Fruit fly (Drosophila melanogaster) whole organism, embryonic: Measurements from ENCODE around the gene RapGAP1.

ENCODE experiments used
- Atf3 ChIP-seq: fragments of 200-800 bp; sonication (Bioruptor generic); optimal IDR thresholded peaks from 3 replicates; lab custom pipeline; 2016; ENCODE audit warnings: missing biosample characterization, missing genetic modification characterization
- Bteb2 ChIP-seq: fragments of 200-800 bp; sonication (Bioruptor generic); optimal IDR thresholded peaks from 2 replicates; lab custom pipeline; 2016; ENCODE audit warnings: missing biosample characterization, missing genetic modification characterization
- C15 ChIP-seq: fragments of 200-800 bp; sonication (Bioruptor generic); IDR thresholded peaks from 3 replicates; pipeline ENCODE4 v1.3.6; 2022; ENCODE audit warnings: missing biosample characterization, missing genetic modification characterization
- CG10209 ChIP-seq: fragments of 200-800 bp; sonication (Bioruptor generic); optimal IDR thresholded peaks from 3 replicates; lab custom pipeline; 2017; ENCODE audit warnings: missing biosample characterization, mild to moderate bottlenecking, missing genetic modification characterization, missing genetic modification reagents
- CG1024 ChIP-seq: fragments of 200-800 bp; sonication (Bioruptor generic); IDR thresholded peaks from 2 replicates; pipeline ENCODE4 v1.3.6; 2022; ENCODE audit warnings: missing biosample characterization, missing genetic modification characterization
- CG10462 ChIP-seq: fragments of 200-800 bp; sonication (Bioruptor generic); optimal IDR thresholded peaks from 2 replicates; lab custom pipeline; 2016; ENCODE audit warnings: missing biosample characterization, missing genetic modification characterization
- CG12219 ChIP-seq: fragments of 200-800 bp; sonication (Bioruptor generic); optimal IDR thresholded peaks from 3 replicates; lab custom pipeline; 2018; ENCODE audit warnings: missing biosample characterization, mild to moderate bottlenecking, missing genetic modification characterization
- CG13287 ChIP-seq: fragments of 200-800 bp; sonication (Bioruptor generic); IDR thresholded peaks from 2 replicates; pipeline ENCODE4 v1.3.6; 2022; ENCODE audit warnings: missing biosample characterization, missing genetic modification characterization; ENCODE audit not compliant: partially characterized antibody
- CG15601 ChIP-seq: fragments of 200-800 bp; sonication (Bioruptor generic); optimal IDR thresholded peaks from 3 replicates; lab custom pipeline; 2019; ENCODE audit warnings: missing biosample characterization, mild to moderate bottlenecking, missing genetic modification characterization, moderate library complexity
- CG15696 ChIP-seq: fragments of 200-800 bp; sonication (Bioruptor generic); optimal IDR thresholded peaks from 2 replicates; lab custom pipeline; 2019; ENCODE audit warnings: missing biosample characterization, mild to moderate bottlenecking, missing genetic modification characterization, moderate library complexity
- CG17912 ChIP-seq: fragments of 200-800 bp; sonication (Bioruptor generic); optimal IDR thresholded peaks from 2 replicates; lab custom pipeline; 2018; ENCODE audit warnings: missing biosample characterization, mild to moderate bottlenecking, missing genetic modification characterization
- CG18262 ChIP-seq: fragments of 200-800 bp; optimal IDR thresholded peaks from 3 replicates; lab custom pipeline; 2019; ENCODE audit warnings: missing biosample characterization, mild to moderate bottlenecking, missing genetic modification characterization, moderate library complexity
- CG2116 ChIP-seq: fragments of 200-800 bp; sonication (Bioruptor generic); optimal IDR thresholded peaks from 3 replicates; lab custom pipeline; 2018; ENCODE audit warnings: missing biosample characterization, mild to moderate bottlenecking, missing genetic modification characterization
- CG32772 ChIP-seq: fragments of 200-800 bp; sonication (Bioruptor generic); IDR thresholded peaks from 2 replicates; pipeline ENCODE4 v1.3.6; 2022; ENCODE audit warnings: missing biosample characterization, missing genetic modification characterization
- CG3281 ChIP-seq: fragments of 200-800 bp; sonication (Bioruptor generic); optimal IDR thresholded peaks from 3 replicates; lab custom pipeline; 2017; ENCODE audit warnings: missing biosample characterization, mild to moderate bottlenecking, missing genetic modification characterization
- CG33213 ChIP-seq: fragments of 200-800 bp; sonication (Bioruptor generic); optimal IDR thresholded peaks from 3 replicates; lab custom pipeline; 2016; ENCODE audit warnings: missing biosample characterization, missing genetic modification characterization
- CG34224 ChIP-seq: fragments of 200-800 bp; sonication (Bioruptor generic); IDR thresholded peaks from 3 replicates; pipeline ENCODE4 v1.3.6; 2022; ENCODE audit warnings: missing biosample characterization, missing genetic modification characterization; ENCODE audit not compliant: partially characterized antibody
- CG3847 ChIP-seq: fragments of 200-800 bp; sonication (Bioruptor generic); IDR thresholded peaks from 2 replicates; pipeline ENCODE4 v1.3.6; 2022; ENCODE audit warnings: missing biosample characterization, missing genetic modification characterization
- CG7786 ChIP-seq: fragments of 200-800 bp; sonication (Bioruptor generic); optimal IDR thresholded peaks from 2 replicates; lab custom pipeline; 2016; ENCODE audit warnings: missing biosample characterization, missing genetic modification characterization
- CG9609 ChIP-seq: fragments of 200-800 bp; sonication (Bioruptor generic); optimal IDR thresholded peaks from 3 replicates; lab custom pipeline; 2016; ENCODE audit warnings: missing biosample characterization, missing genetic modification characterization
- Dad ChIP-seq: fragments of 200-800 bp; sonication (Bioruptor generic); optimal IDR thresholded peaks from 3 replicates; lab custom pipeline; 2016; ENCODE audit warnings: missing biosample characterization, missing genetic modification characterization
- Fer2 ChIP-seq: fragments of 200-800 bp; sonication (Bioruptor generic); optimal IDR thresholded peaks from 2 replicates; lab custom pipeline; 2018; ENCODE audit warnings: missing biosample characterization, mild to moderate bottlenecking, missing genetic modification characterization, moderate library complexity
- Med ChIP-seq: fragments of 200-800 bp; sonication (Bioruptor generic); peaks from one replicate; lab custom pipeline; 2016; ENCODE audit warnings: missing biosample characterization, missing genetic modification characterization, mild to moderate bottlenecking, inconsistent platforms, moderate library complexity
- Nf-YB ChIP-seq: fragments of 200-800 bp; sonication (Bioruptor generic); optimal IDR thresholded peaks from 3 replicates; lab custom pipeline; 2019; ENCODE audit warnings: missing biosample characterization, mild to moderate bottlenecking, missing genetic modification characterization, moderate library complexity
- Nf-YC ChIP-seq: fragments of 200-800 bp; optimal IDR thresholded peaks from 3 replicates; lab custom pipeline; 2019; ENCODE audit warnings: missing biosample characterization, mild to moderate bottlenecking, missing genetic modification characterization, moderate library complexity
- Ptx1 ChIP-seq: fragments of 200-800 bp; sonication (Bioruptor generic); IDR thresholded peaks from 2 replicates; pipeline ENCODE4 v1.3.6; 2022; ENCODE audit warnings: missing biosample characterization, missing genetic modification characterization
- Six4 ChIP-seq: fragments of 200-800 bp; sonication (Bioruptor generic); optimal IDR thresholded peaks from 2 replicates; lab custom pipeline; 2016; ENCODE audit warnings: missing biosample characterization, missing genetic modification characterization
- Spps ChIP-seq: fragments of 200-800 bp; sonication (Bioruptor generic); optimal IDR thresholded peaks from 2 replicates; lab custom pipeline; 2018; ENCODE audit warnings: missing biosample characterization, mild to moderate bottlenecking, missing genetic modification characterization
- ash1 ChIP-seq: fragments of 200-800 bp; sonication (Bioruptor generic); optimal IDR thresholded peaks from 2 replicates; lab custom pipeline; 2018; ENCODE audit warnings: missing biosample characterization, mild to moderate bottlenecking, missing genetic modification characterization
- ato ChIP-seq: fragments of 200-800 bp; sonication (Bioruptor generic); IDR thresholded peaks from 2 replicates; pipeline ENCODE4 v1.3.6; 2022; ENCODE audit warnings: missing biosample characterization, missing genetic modification characterization; ENCODE audit not compliant: partially characterized antibody
- bbx ChIP-seq: fragments of 200-800 bp; sonication (Bioruptor generic); IDR thresholded peaks from 2 replicates; pipeline ENCODE4 v1.3.6; 2022; ENCODE audit warnings: missing biosample characterization, missing genetic modification characterization; ENCODE audit not compliant: partially characterized antibody
- btn ChIP-seq: fragments of 200-800 bp; sonication (Bioruptor generic); optimal IDR thresholded peaks from 2 replicates; lab custom pipeline; 2016; ENCODE audit warnings: missing biosample characterization, missing genetic modification characterization
- fd102C ChIP-seq: fragments of 200-800 bp; sonication (Bioruptor generic); optimal IDR thresholded peaks from 2 replicates; lab custom pipeline; 2018; ENCODE audit warnings: missing biosample characterization, mild to moderate bottlenecking, missing genetic modification characterization, moderate library complexity
- fru ChIP-seq: fragments of >200 bp; optimal IDR thresholded peaks from 2 replicates; lab custom pipeline; 2017
- gem ChIP-seq: fragments of 200-800 bp; sonication (Bioruptor generic); optimal IDR thresholded peaks from 2 replicates; lab custom pipeline; 2019; ENCODE audit warnings: missing biosample characterization, mild to moderate bottlenecking, missing genetic modification characterization, moderate library complexity
- gfzf ChIP-seq: fragments of 200-800 bp; sonication (Bioruptor generic); optimal IDR thresholded peaks from 2 replicates; lab custom pipeline; 2016; ENCODE audit warnings: missing biosample characterization, mild to moderate bottlenecking, missing genetic modification characterization, moderate library complexity
- gro ChIP-seq: fragments of 200-800 bp; sonication (Bioruptor generic); optimal IDR thresholded peaks from 2 replicates; lab custom pipeline; 2016; ENCODE audit warnings: missing biosample characterization, missing genetic modification characterization
- hkb ChIP-seq, 2 experiments: fragments of 200-800 bp in 1 of 2; fragments of >200 bp in 1 of 2; sonication (Bioruptor generic) in 1 of 2; IDR thresholded peaks in 1 of 2; optimal IDR thresholded peaks in 1 of 2; 2 replicates each; pipeline versions ENCODE4 v1.3.6 to Lab custom; 2017 to 2022; ENCODE audit warnings: missing biosample characterization in 1 of 2, missing genetic modification characterization in 1 of 2
- insv ChIP-seq, 2 experiments: fragments of 200-800 bp; sonication (Bioruptor generic); optimal IDR thresholded peaks; 3 replicates each; lab custom pipeline; 2016 to 2018; ENCODE audit warnings: missing biosample characterization in 2 of 2, missing genetic modification characterization in 2 of 2
- inv ChIP-seq: fragments of 200-800 bp; sonication (Bioruptor generic); IDR thresholded peaks from 2 replicates; pipeline ENCODE4 v1.3.6; 2022; ENCODE audit warnings: missing biosample characterization, missing genetic modification characterization; ENCODE audit not compliant: partially characterized antibody
- nerfin-1 ChIP-seq: fragments of 200-800 bp; sonication (Bioruptor generic); optimal IDR thresholded peaks from 3 replicates; lab custom pipeline; 2019; ENCODE audit warnings: missing biosample characterization, mild to moderate bottlenecking, missing genetic modification characterization, moderate library complexity
- nmo ChIP-seq: fragments of 200-800 bp; sonication (Bioruptor generic); optimal IDR thresholded peaks from 2 replicates; lab custom pipeline; 2018; ENCODE audit warnings: missing biosample characterization, mild to moderate bottlenecking, missing genetic modification characterization, moderate library complexity
- phol ChIP-seq: fragments of 200-800 bp; sonication (Bioruptor generic); optimal IDR thresholded peaks from 3 replicates; lab custom pipeline; 2018; ENCODE audit warnings: missing biosample characterization, mild to moderate bottlenecking, missing genetic modification characterization, moderate library complexity
- pum ChIP-seq: fragments of 200-800 bp; sonication (Bioruptor generic); optimal IDR thresholded peaks from 2 replicates; lab custom pipeline; 2016; ENCODE audit warnings: missing biosample characterization, missing genetic modification characterization
- slbo ChIP-seq: fragments of 200-800 bp; sonication (Bioruptor generic); IDR thresholded peaks from 2 replicates; pipeline ENCODE4 v1.3.6; 2022; ENCODE audit warnings: missing biosample characterization, missing genetic modification characterization
- tna ChIP-seq: fragments of 200-800 bp; sonication (Bioruptor generic); IDR thresholded peaks from 2 replicates; pipeline ENCODE4 v1.3.6; 2022; ENCODE audit warnings: missing biosample characterization, missing genetic modification characterization; ENCODE audit not compliant: partially characterized antibody
- trh ChIP-seq: fragments of 200-800 bp; sonication (Bioruptor generic); optimal IDR thresholded peaks from 2 replicates; lab custom pipeline; 2016; ENCODE audit warnings: missing biosample characterization, missing genetic modification characterization
- unc-4 ChIP-seq: fragments of 200-800 bp; sonication (Bioruptor generic); IDR thresholded peaks from 2 replicates; pipeline ENCODE4 v1.3.6; 2022; ENCODE audit warnings: missing biosample characterization, missing genetic modification characterization; ENCODE audit not compliant: partially characterized antibody
- zen ChIP-seq: fragments of 200-800 bp; sonication (Bioruptor generic); optimal IDR thresholded peaks from 3 replicates; lab custom pipeline; 2018; ENCODE audit warnings: missing biosample characterization, mild to moderate bottlenecking, missing genetic modification characterization, moderate library complexity

Gene RapGAP1

DNA sequence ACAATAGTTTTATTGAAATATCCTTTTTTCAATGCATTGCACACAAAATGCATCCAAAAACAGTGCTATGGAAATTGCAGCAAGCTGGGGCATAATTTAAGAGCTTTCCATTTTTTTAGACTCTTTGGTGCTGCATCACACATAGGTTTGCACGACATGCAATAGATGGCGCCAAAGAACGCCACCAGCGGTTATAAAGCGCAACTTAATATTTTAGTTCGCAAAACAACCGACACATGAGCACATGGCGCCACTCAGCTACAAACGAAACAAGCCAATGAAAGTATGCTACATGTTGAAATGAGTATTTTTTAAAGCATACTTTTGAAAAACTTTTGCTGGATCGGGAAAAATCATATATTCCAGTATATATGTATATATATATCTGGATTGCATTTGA lies 43.9 kb downstream of the RapGAP1 start (continued):
- peak; percentile 84 for TF ChIP-seq CG15696
- peak; percentile 86 for TF ChIP-seq ash1
- peak; percentile 70 for TF ChIP-seq nmo (GFP tag; lab: Kevin White, UChicago)
- peak; percentile 33 for TF ChIP-seq Fer2 (tag; lab: Kevin White, UChicago)
- TF ChIP-seq hkb (optimal IDR thresholded peaks at IDR 0.05; lab: Kevin White, UChicago) = no peak
- TF ChIP-seq hkb (GFP tag; IDR thresholded peaks at IDR 0.05; lab: Robert Waterston, UW) = peak; percentile 69
- TF ChIP-seq phol (tag; lab: Kevin White, UChicago) = peak; percentile 63
- TF ChIP-seq btn (GFP tag; lab: Kevin White, UChicago) = peak; percentile 60
- TF ChIP-seq Spps (tag; lab: Kevin White, UChicago) = peak; percentile 5
- peak; percentile 82 for TF ChIP-seq Ptx1 (GFP tag; lab: Robert Waterston, UW)
- peak; percentile 50 for TF ChIP-seq gro (GFP tag; lab: Kevin White, UChicago)
- peak; percentile 76 for TF ChIP-seq gem
- peak; percentile 20 for TF ChIP-seq CG9609 (GFP tag; lab: Kevin White, UChicago)
- peak; percentile 81 for TF ChIP-seq zen (tag; lab: Kevin White, UChicago)
- TF ChIP-seq Nf-YC (tag; lab: Kevin White, UChicago) = peak; percentile 61
- no peak for TF ChIP-seq fru (lab: Kevin White, UChicago)
- peak; percentile 91 for TF ChIP-seq slbo (GFP tag; lab: Robert Waterston, UW)
- TF ChIP-seq inv (GFP tag; lab: Robert Waterston, UW) = no peak
- TF ChIP-seq pum (GFP tag; lab: Kevin White, UChicago) = peak; percentile 20
- peak; percentile 66 for TF ChIP-seq bbx (GFP tag; lab: Robert Waterston, UW)
- TF ChIP-seq CG13287 = peak; percentile 56; the same call in 1 of the 2 replicates
- peak in 1 of 2 experiments; percentile 75 for TF ChIP-seq insv (GFP tag; optimal IDR thresholded peaks at IDR 0.05; lab: Kevin White, UChicago)
- peak; percentile 27 for TF ChIP-seq Bteb2 (GFP tag; lab: Kevin White, UChicago)
- TF ChIP-seq gfzf (GFP tag; lab: Kevin White, UChicago) = peak; percentile 10
- peak; percentile 91 for TF ChIP-seq CG33213 (GFP tag; lab: Kevin White, UChicago)
- TF ChIP-seq CG3281 = peak; percentile 42
- peak; percentile 76 for TF ChIP-seq CG3847 (GFP tag; lab: Robert Waterston, UW)
- TF ChIP-seq CG1024 (GFP tag; lab: Robert Waterston, UW) = peak; percentile 85
- peak; percentile 69 for TF ChIP-seq CG18262
- TF ChIP-seq Six4 (GFP tag; lab: Kevin White, UChicago) = peak; percentile 72
- TF ChIP-seq CG17912 (GFP tag; lab: Kevin White, UChicago) = peak; percentile 89
- peak; percentile 67 for TF ChIP-seq trh (GFP tag; lab: Kevin White, UChicago)
- TF ChIP-seq tna = 0 out of 2 replicates have a peak, but pooled peaks have one; percentile 16
- peak; percentile 68 for TF ChIP-seq fd102C (GFP tag; lab: Kevin White, UChicago)
- peak; percentile 83 for TF ChIP-seq Atf3
- peak; percentile 81 for TF ChIP-seq CG32772 (GFP tag; lab: Robert Waterston, UW)
- no peak for TF ChIP-seq unc-4 (GFP tag; lab: Robert Waterston, UW)
- peak; percentile 19; the same call in 1 of the 2 replicates for TF ChIP-seq ato (GFP tag; lab: Robert Waterston, UW)
- TF ChIP-seq CG10462 = peak; percentile 25
- peak; percentile 98 for TF ChIP-seq Med (GFP tag; lab: Kevin White, UChicago)
- TF ChIP-seq CG2116 (GFP tag; lab: Kevin White, UChicago) = peak; percentile 34
- peak; percentile 66 for TF ChIP-seq CG7786 (GFP tag; lab: Kevin White, UChicago)
- TF ChIP-seq C15 (GFP tag; lab: Robert Waterston, UW) = no peak
- peak; percentile 44 for TF ChIP-seq CG12219 (GFP tag; lab: Kevin White, UChicago)
- peak; percentile 35 for TF ChIP-seq nerfin-1 (tag; lab: Kevin White, UChicago)
- no peak for TF ChIP-seq CG34224
- peak; percentile 74 for TF ChIP-seq CG10209 (GFP tag; lab: Kevin White, UChicago)
- peak; percentile 48 for TF ChIP-seq CG15601 (tag; lab: Kevin White, UChicago)
- TF ChIP-seq Nf-YB (GFP tag; lab: Kevin White, UChicago) = peak; percentile 27
- peak; percentile 68 for TF ChIP-seq Dad (GFP tag; lab: Kevin White, UChicago)
